Fruit fly (Drosophila melanogaster): ENCODE measurements around the gene GstO1.

DNA sequence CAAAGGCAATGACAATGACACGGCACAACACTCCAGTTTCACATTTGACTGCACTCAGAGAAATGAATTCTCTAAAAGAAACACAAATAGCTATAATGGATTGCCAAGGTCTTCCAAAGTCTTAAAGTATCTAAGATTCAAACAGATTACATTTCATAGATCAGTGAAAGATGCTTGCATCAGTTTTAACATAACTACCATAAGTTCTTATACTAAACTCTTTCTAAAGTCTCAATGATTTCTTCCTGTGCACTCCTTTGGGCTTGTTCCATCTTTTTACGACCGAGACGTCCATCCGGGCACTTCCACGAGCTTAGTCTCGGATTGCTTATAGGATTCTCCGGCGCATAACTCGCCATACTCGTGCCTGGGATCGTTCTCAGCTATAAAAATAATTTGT lies 17.5 kb upstream of the GstO1 start:
- TF ChIP-seq psq (optimal IDR thresholded peaks at IDR 0.05): no peak
- TF ChIP-seq CG8478 (optimal IDR thresholded peaks at IDR 0.05): no peak

Data from whole organism.